Worm (Caenorhabditis elegans) whole organism, L2 larva: ENCODE measurements around the gene F42C5.9.

Experiments
- C34F6.9 ChIP-seq: fragments of 150-350 bp; optimal IDR thresholded peaks from 2 replicates; lab custom pipeline; 2014; ENCODE audit warnings: missing biosample characterization, missing genetic modification characterization
- Y55F3AM.14 ChIP-seq: fragments of 200-800 bp; sonication (Bioruptor generic); optimal IDR thresholded peaks from 2 replicates; lab custom pipeline; 2018; ENCODE audit warnings: mild to moderate bottlenecking, missing genetic modification characterization, missing compliant biosample characterization
- ZK546.5 ChIP-seq: sonication (generic microtip); optimal IDR thresholded peaks from 2 replicates; lab custom pipeline; 2017; ENCODE audit warnings: missing biosample characterization, missing genetic modification characterization
- aly-2 ChIP-seq: fragments of 150-350 bp; optimal IDR thresholded peaks from 2 replicates; lab custom pipeline; 2014; ENCODE audit warnings: missing biosample characterization, missing genetic modification characterization
- ama-1 ChIP-seq: fragments of 150-350 bp; optimal IDR thresholded peaks from 2 replicates; lab custom pipeline; 2018; ENCODE audit warnings: inconsistent platforms
- blmp-1 ChIP-seq: sonication (generic microtip); optimal IDR thresholded peaks from 2 replicates; lab custom pipeline; 2017; ENCODE audit warnings: missing genetic modification characterization, mild to moderate bottlenecking, missing compliant biosample characterization, antibody characterized with exemption, moderate library complexity; ENCODE audit not compliant: insufficient read depth
- ceh-16 ChIP-seq: fragments of 150-350 bp; optimal IDR thresholded peaks from 2 replicates; lab custom pipeline; 2014; ENCODE audit warnings: missing biosample characterization, missing genetic modification characterization
- crh-2 ChIP-seq: sonication (generic microtip); optimal IDR thresholded peaks from 2 replicates; lab custom pipeline; 2017; ENCODE audit warnings: missing biosample characterization, missing genetic modification characterization
- dmd-4 ChIP-seq: sonication (generic microtip); optimal IDR thresholded peaks from 2 replicates; lab custom pipeline; 2017; ENCODE audit warnings: missing biosample characterization, missing genetic modification characterization
- egl-27 ChIP-seq: sonication (generic microtip); optimal IDR thresholded peaks from 3 replicates; lab custom pipeline; 2017; ENCODE audit warnings: missing biosample characterization, missing genetic modification reagents, missing genetic modification characterization
- elt-1 ChIP-seq: fragments of 150-350 bp; optimal IDR thresholded peaks from 2 replicates; lab custom pipeline; 2014; ENCODE audit warnings: missing biosample characterization, missing genetic modification characterization
- elt-3 ChIP-seq: sonication (generic microtip); optimal IDR thresholded peaks from 2 replicates; lab custom pipeline; 2017; ENCODE audit warnings: missing biosample characterization, missing genetic modification characterization
- fos-1 ChIP-seq: fragments of 150-350 bp; optimal IDR thresholded peaks from 2 replicates; lab custom pipeline; 2014; ENCODE audit warnings: missing biosample characterization, missing genetic modification characterization
- gmeb-1 ChIP-seq: fragments of 150-350 bp; optimal IDR thresholded peaks from 2 replicates; lab custom pipeline; 2014; ENCODE audit warnings: missing biosample characterization, missing genetic modification characterization
- lin-11 ChIP-seq: fragments of 150-350 bp; sonication (generic microtip); optimal IDR thresholded peaks from 2 replicates; lab custom pipeline; 2014; ENCODE audit warnings: missing biosample characterization, missing genetic modification characterization, inconsistent platforms, mixed read lengths
- lin-39 ChIP-seq: fragments of 150-350 bp; optimal IDR thresholded peaks from 2 replicates; lab custom pipeline; 2014; ENCODE audit warnings: missing biosample characterization, missing genetic modification reagents, missing genetic modification characterization
- lsy-2 ChIP-seq, 2 experiments: fragments of 150-350 bp in 1 of 2; sonication (generic microtip) in 1 of 2; optimal IDR thresholded peaks; 2 replicates each; lab custom pipeline; 2014 to 2017; ENCODE audit warnings: missing biosample characterization in 2 of 2, missing genetic modification characterization in 2 of 2
- mab-5 ChIP-seq: fragments of 150-350 bp; optimal IDR thresholded peaks from 2 replicates; lab custom pipeline; 2014; ENCODE audit warnings: missing biosample characterization, missing genetic modification characterization
- mbf-1 ChIP-seq: sonication (generic microtip); optimal IDR thresholded peaks from 2 replicates; lab custom pipeline; 2017; ENCODE audit warnings: missing biosample characterization, missing genetic modification characterization
- mdl-1 ChIP-seq, 2 experiments: fragments of 150-350 bp in 1 of 2; sonication (generic microtip) in 1 of 2; optimal IDR thresholded peaks; 2 replicates each; lab custom pipeline; 2017; ENCODE audit warnings: missing biosample characterization in 2 of 2, missing genetic modification characterization in 2 of 2
- nhr-11 ChIP-seq: fragments of 150-350 bp; optimal IDR thresholded peaks from 2 replicates; lab custom pipeline; 2014; ENCODE audit warnings: missing biosample characterization, missing genetic modification characterization
- nhr-12 ChIP-seq: fragments of 150-350 bp; optimal IDR thresholded peaks from 2 replicates; lab custom pipeline; 2014; ENCODE audit warnings: missing biosample characterization, missing genetic modification characterization
- nhr-129 ChIP-seq: fragments of 150-350 bp; optimal IDR thresholded peaks from 2 replicates; lab custom pipeline; 2014; ENCODE audit warnings: missing biosample characterization, missing genetic modification characterization
- nhr-21 ChIP-seq: fragments of 150-350 bp; optimal IDR thresholded peaks from 2 replicates; lab custom pipeline; 2014; ENCODE audit warnings: missing biosample characterization, missing genetic modification characterization
- nhr-23 ChIP-seq: fragments of 150-350 bp; optimal IDR thresholded peaks from 2 replicates; lab custom pipeline; 2014; ENCODE audit warnings: missing biosample characterization, missing genetic modification reagents, missing genetic modification characterization
- nhr-237 ChIP-seq: fragments of 150-350 bp; optimal IDR thresholded peaks from 2 replicates; lab custom pipeline; 2014; ENCODE audit warnings: missing biosample characterization, missing genetic modification characterization
- nhr-25 ChIP-seq: fragments of 150-350 bp; sonication (generic microtip); optimal IDR thresholded peaks from 3 replicates; lab custom pipeline; 2014; ENCODE audit warnings: missing biosample characterization, missing genetic modification characterization
- skn-1 ChIP-seq: sonication (generic microtip); optimal IDR thresholded peaks from 2 replicates; lab custom pipeline; 2017; ENCODE audit warnings: missing biosample characterization, missing genetic modification characterization
- sma-3 ChIP-seq: sonication (generic microtip); optimal IDR thresholded peaks from 2 replicates; lab custom pipeline; 2016; ENCODE audit warnings: missing genetic modification reagents, missing genetic modification characterization, missing compliant biosample characterization
- sma-9 ChIP-seq, 2 experiments: fragments of 150-350 bp in 1 of 2; sonication (generic microtip) in 1 of 2; optimal IDR thresholded peaks; 2 replicates each; lab custom pipeline; 2014 to 2016; ENCODE audit warnings: missing genetic modification characterization in 2 of 2, mild to moderate bottlenecking in 1 of 2, missing biosample characterization in 1 of 2, missing compliant biosample characterization in 1 of 2, missing genetic modification reagents in 1 of 2, moderate library complexity in 1 of 2
- snpc-4 ChIP-seq: fragments of 150-350 bp; optimal IDR thresholded peaks from 2 replicates; lab custom pipeline; 2014; ENCODE audit warnings: missing biosample characterization, missing genetic modification characterization
- unc-39 ChIP-seq: fragments of 150-350 bp; optimal IDR thresholded peaks from 2 replicates; lab custom pipeline; 2014; ENCODE audit warnings: missing biosample characterization, missing genetic modification characterization
- unc-55 ChIP-seq: fragments of 150-350 bp; sonication (generic microtip); optimal IDR thresholded peaks from 3 replicates; lab custom pipeline; 2014; ENCODE audit warnings: missing biosample characterization, missing genetic modification reagents, missing genetic modification characterization
- unc-62 ChIP-seq: fragments of 150-350 bp; optimal IDR thresholded peaks from 2 replicates; lab custom pipeline; 2014; ENCODE audit warnings: missing biosample characterization, missing genetic modification reagents, missing genetic modification characterization
- zag-1 ChIP-seq: fragments of 150-350 bp; optimal IDR thresholded peaks from 2 replicates; lab custom pipeline; 2014; ENCODE audit warnings: missing biosample characterization, missing genetic modification characterization

F42C5.9 gene

DNA sequence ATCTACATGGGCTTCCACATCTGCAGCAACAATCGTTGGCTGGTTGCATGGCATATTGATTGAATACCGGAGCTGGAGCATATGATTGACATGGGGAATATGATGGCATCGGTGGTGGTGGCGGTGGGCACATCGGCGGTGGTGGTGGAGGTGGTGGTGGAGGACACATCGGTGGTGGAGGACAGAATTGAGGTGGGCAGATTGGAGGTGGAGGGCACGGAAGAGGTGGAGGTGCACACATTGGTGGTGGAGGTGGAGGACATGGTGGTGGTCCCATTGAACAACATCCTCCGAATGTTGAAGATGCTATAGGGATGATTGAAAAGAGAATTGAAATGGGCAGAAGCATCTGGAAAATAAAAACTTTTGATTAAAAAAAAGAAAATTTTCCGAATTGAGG, 6.5 kb downstream of the F42C5.9 start, which contains the start of gene grl-4:
Gene grl-4, minus strand, starts transcription at position 351 of the 400 bp plus-strand sequence.
- TF ChIP-seq elt-3: no peak
- TF ChIP-seq unc-39 (tag; lab: Kevin White, UChicago): no peak
- TF ChIP-seq mab-5: no peak
- no peak for TF ChIP-seq gmeb-1 (tag; lab: Kevin White, UChicago)
- TF ChIP-seq Y55F3AM.14 (GFP tag; lab: Kevin White, UChicago): peak; percentile 3
- TF ChIP-seq aly-2 (tag; lab: Kevin White, UChicago): no peak
- TF ChIP-seq blmp-1 (tag; lab: Kevin White, UChicago): no peak
- TF ChIP-seq, all 48 proteins: peak for 1

DNA sequence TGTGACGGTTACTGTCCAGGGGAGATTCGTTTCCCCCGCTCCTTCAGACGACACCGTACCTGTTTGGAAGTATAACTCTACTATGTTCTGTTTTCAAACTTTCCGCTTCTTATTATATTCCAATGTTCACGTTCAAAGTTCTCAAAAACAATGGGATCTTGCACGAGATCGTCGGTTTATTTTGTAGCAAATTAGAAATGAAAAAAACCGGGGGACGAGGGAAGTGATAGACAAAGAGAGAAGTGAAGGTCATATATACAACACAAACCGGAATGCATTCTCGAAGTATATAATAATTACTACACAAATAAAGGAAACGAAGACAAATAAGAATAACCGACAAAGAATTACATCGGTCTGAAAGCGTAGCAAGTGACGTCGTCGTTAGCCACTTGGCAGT, 7.2 kb downstream of the F42C5.9 start:
- TF ChIP-seq nhr-25 (tag; lab: Kevin White, UChicago): peak; percentile 65
- TF ChIP-seq ceh-16 (tag; lab: Kevin White, UChicago): no peak
- no peak for TF ChIP-seq C34F6.9 (tag; lab: Kevin White, UChicago)
- TF ChIP-seq crh-2 (tag; lab: Kevin White, UChicago): peak; percentile 19

DNA sequence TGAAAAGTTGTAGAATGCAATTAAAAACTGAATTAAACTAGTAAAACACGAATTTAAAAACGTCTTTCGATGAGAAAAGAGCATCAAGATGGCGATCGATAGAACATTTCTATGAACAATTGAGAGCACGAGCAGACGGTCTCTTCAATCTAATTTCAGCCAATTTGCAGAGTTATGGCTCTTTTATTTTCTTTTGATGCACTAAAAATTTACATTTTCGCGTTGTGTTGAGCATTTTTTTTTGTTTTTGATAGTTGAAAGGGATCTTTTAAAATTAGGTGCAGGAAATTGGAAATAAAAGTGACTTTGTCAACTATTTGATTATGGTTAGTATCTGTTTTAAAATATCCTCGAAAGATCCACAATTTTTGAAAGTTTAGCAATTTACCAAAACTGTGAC, 7.9 kb downstream of the F42C5.9 start, which contains the start of gene F42C5.6:
Gene F42C5.6, minus strand, starts transcription at position 101 of the 400 bp plus-strand sequence.
- TF ChIP-seq lin-11 (tag; lab: Kevin White, UChicago): no peak
- TF ChIP-seq blmp-1 (tag; lab: Kevin White, UChicago): no peak
- TF ChIP-seq unc-62 (GFP tag; lab: Kevin White, UChicago): no peak
- TF ChIP-seq crh-2 (tag; lab: Kevin White, UChicago): no peak
- TF ChIP-seq fos-1 (tag; lab: Kevin White, UChicago): no peak
- TF ChIP-seq sma-9 (GFP tag; optimal IDR thresholded peaks at IDR 0.05; lab: Kevin White, UChicago): no peak
- no peak for TF ChIP-seq sma-9 (tag; optimal IDR thresholded peaks at IDR 0.05; lab: Kevin White, UChicago)
- no peak for TF ChIP-seq ceh-16 (tag; lab: Kevin White, UChicago)
- no peak for TF ChIP-seq mdl-1 (tag; optimal IDR thresholded peaks at IDR 0.05; lab: Kevin White, UChicago)
- no peak for TF ChIP-seq nhr-23 (tag; lab: Kevin White, UChicago)
- no peak for TF ChIP-seq lsy-2 (tag; optimal IDR thresholded peaks at IDR 0.05; lab: Kevin White, UChicago)
- TF ChIP-seq nhr-237 (tag; lab: Kevin White, UChicago): no peak
- TF ChIP-seq nhr-11 (tag; lab: Kevin White, UChicago): no peak
- no peak for TF ChIP-seq elt-1
- no peak for TF ChIP-seq zag-1 (tag; lab: Kevin White, UChicago)
- no peak for TF ChIP-seq ZK546.5 (tag; lab: Kevin White, UChicago)
- TF ChIP-seq dmd-4 (tag; lab: Kevin White, UChicago): no peak
- no peak for TF ChIP-seq unc-39 (tag; lab: Kevin White, UChicago)
- no peak for TF ChIP-seq skn-1 (tag; lab: Kevin White, UChicago)
- TF ChIP-seq C34F6.9 (tag; lab: Kevin White, UChicago): no peak

DNA sequence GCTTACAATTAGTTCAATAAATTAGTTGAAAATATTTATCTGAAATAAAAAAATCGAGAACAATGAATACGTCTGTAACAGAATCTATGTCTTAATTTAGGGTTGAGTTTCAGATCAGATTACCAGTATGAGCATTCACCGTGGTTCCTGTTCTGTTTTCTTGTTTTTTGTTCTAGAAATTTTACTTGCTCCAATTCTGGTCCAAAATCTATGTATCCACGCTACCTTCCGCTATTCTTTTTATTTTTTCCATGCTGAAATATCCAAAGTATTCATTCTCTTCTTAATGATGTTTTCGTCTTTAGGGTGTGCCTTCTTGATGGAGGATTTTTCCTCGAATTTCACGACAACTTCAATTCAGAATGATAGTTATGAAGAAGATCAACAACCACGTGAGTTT, 11.6 kb downstream of the F42C5.9 start, which contains the start of gene npr-27:
Gene npr-27, plus strand, starts transcription at position 301 of the 400 bp plus-strand sequence.
- no peak for TF ChIP-seq snpc-4
- no peak for TF ChIP-seq unc-62 (GFP tag; lab: Kevin White, UChicago)
- TF ChIP-seq lin-39 (tag; lab: Kevin White, UChicago): no peak
- TF ChIP-seq egl-27 (tag; lab: Kevin White, UChicago): no peak
- no peak for TF ChIP-seq nhr-11 (tag; lab: Kevin White, UChicago)
- TF ChIP-seq zag-1 (tag; lab: Kevin White, UChicago): no peak
- TF ChIP-seq nhr-129: no peak
- no peak for TF ChIP-seq elt-3
- TF ChIP-seq nhr-237 (tag; lab: Kevin White, UChicago): no peak
- TF ChIP-seq unc-55: no peak
- TF ChIP-seq sma-9 (GFP tag; optimal IDR thresholded peaks at IDR 0.05; lab: Kevin White, UChicago): no peak
- TF ChIP-seq sma-9 (tag; optimal IDR thresholded peaks at IDR 0.05; lab: Kevin White, UChicago): no peak
- TF ChIP-seq blmp-1 (tag; lab: Kevin White, UChicago): no peak
- no peak for TF ChIP-seq nhr-12
- TF ChIP-seq Y55F3AM.14 (GFP tag; lab: Kevin White, UChicago): no peak
- TF ChIP-seq ama-1: no peak
- TF ChIP-seq nhr-21 (tag; lab: Kevin White, UChicago): no peak
- no peak for TF ChIP-seq ceh-16 (tag; lab: Kevin White, UChicago)

DNA sequence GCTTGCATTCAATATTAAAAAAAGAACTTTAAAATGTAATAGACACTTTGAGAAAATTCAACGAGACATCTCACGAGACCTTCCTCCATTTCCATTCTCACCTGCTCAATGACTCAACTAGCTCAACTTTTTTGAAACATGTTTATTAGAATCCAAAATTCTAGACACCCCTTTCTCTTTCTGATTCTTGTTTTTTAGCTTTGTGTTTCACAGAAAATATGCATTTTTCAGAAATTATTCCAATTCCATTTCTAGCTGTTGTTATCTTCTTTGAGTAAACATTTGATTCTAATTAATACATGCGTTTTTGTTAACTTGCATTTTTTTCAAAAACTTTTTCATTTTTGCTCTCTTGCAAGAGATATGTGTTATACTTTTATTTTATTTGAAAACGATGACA, 15.4 kb downstream of the F42C5.9 start:
- TF ChIP-seq mdl-1 (tag; optimal IDR thresholded peaks at IDR 0.05; lab: Kevin White, UChicago): no peak
- no peak for TF ChIP-seq sma-3 (GFP tag; lab: Kevin White, UChicago)
- TF ChIP-seq zag-1 (tag; lab: Kevin White, UChicago): no peak
- TF ChIP-seq aly-2 (tag; lab: Kevin White, UChicago): no peak
- TF ChIP-seq mbf-1 (tag; lab: Kevin White, UChicago): no peak
- TF ChIP-seq lin-11 (tag; lab: Kevin White, UChicago): no peak
- no peak for TF ChIP-seq gmeb-1 (tag; lab: Kevin White, UChicago)
